Worm (Caenorhabditis elegans) whole organism, L3 larva: ENCODE results near the gene mec-18.

ENCODE experiments used
- ceh-16 ChIP-seq: sonication (generic microtip); optimal IDR thresholded peaks from 2 replicates; lab custom pipeline; 2017; ENCODE audit warnings: missing biosample characterization, missing genetic modification characterization
- ceh-82 ChIP-seq: fragments of 150-350 bp; optimal IDR thresholded peaks from 2 replicates; lab custom pipeline; 2014; ENCODE audit warnings: missing biosample characterization, missing genetic modification characterization
- ceh-9 ChIP-seq: sonication (generic microtip); optimal IDR thresholded peaks from 2 replicates; lab custom pipeline; 2018; ENCODE audit warnings: missing biosample characterization, missing genetic modification characterization
- fkh-10 ChIP-seq: sonication (generic microtip); optimal IDR thresholded peaks from 2 replicates; lab custom pipeline; 2017; ENCODE audit warnings: missing biosample characterization, missing genetic modification reagents, missing genetic modification characterization
- nhr-237 ChIP-seq: fragments of 150-350 bp; optimal IDR thresholded peaks from 2 replicates; lab custom pipeline; 2014; ENCODE audit warnings: missing biosample characterization, missing genetic modification characterization
- skn-1 ChIP-seq: fragments of 150-350 bp; optimal IDR thresholded peaks from 2 replicates; lab custom pipeline; 2014; ENCODE audit warnings: missing biosample characterization, missing genetic modification characterization
- unc-39 ChIP-seq: sonication (generic microtip); optimal IDR thresholded peaks from 4 replicates; lab custom pipeline; 2017; ENCODE audit warnings: missing biosample characterization, missing genetic modification characterization
- ztf-11 ChIP-seq: fragments of 150-350 bp; optimal IDR thresholded peaks from 2 replicates; lab custom pipeline; 2014; ENCODE audit warnings: missing biosample characterization, missing genetic modification characterization

ce11 chrX:4248949-4249348 is 25.1 kb downstream of the mec-18 start, which contains the start of gene hlh-13:
- TF ChIP-seq nhr-237 (tag; lab: Kevin White, UChicago) (no peak), ceh-9 (tag; lab: Kevin White, UChicago) (no peak), ztf-11 (tag; lab: Kevin White, UChicago) (no peak), ceh-16 (tag; lab: Kevin White, UChicago) (no peak), unc-39 (tag; lab: Kevin White, UChicago) (no peak), fkh-10 (GFP tag; lab: Kevin White, UChicago) (no peak), ceh-82 (tag; lab: Kevin White, UChicago) (no peak), skn-1 (tag; lab: Kevin White, UChicago) (no peak)
